Fruit fly (Drosophila melanogaster) whole organism, prepupa: ENCODE measurements around the gene Set1.

ENCODE experiments used
- CG10669 ChIP-seq: fragments of 200-800 bp; sonication (Bioruptor generic); optimal IDR thresholded peaks from 3 replicates; lab custom pipeline; 2018; ENCODE audit warnings: missing biosample characterization, mild to moderate bottlenecking, missing genetic modification characterization, moderate library complexity
- CG11294 ChIP-seq: fragments of 200-800 bp; sonication (Bioruptor generic); IDR thresholded peaks from 2 replicates; pipeline ENCODE4 v1.3.6; 2022; ENCODE audit warnings: missing biosample characterization, missing genetic modification characterization
- CG11762 ChIP-seq: fragments of 200-800 bp; sonication (Bioruptor generic); optimal IDR thresholded peaks from 3 replicates; lab custom pipeline; 2016; ENCODE audit warnings: missing biosample characterization, missing genetic modification characterization; ENCODE audit not compliant: insufficient read depth
- CG11902 ChIP-seq: fragments of 200-800 bp; sonication (Bioruptor generic); optimal IDR thresholded peaks from 3 replicates; lab custom pipeline; 2016; ENCODE audit warnings: missing biosample characterization, missing genetic modification characterization
- CG15336 ChIP-seq: fragments of 200-800 bp; sonication (Bioruptor generic); IDR thresholded peaks from 2 replicates; pipeline ENCODE4 v1.3.6; 2022; ENCODE audit warnings: missing biosample characterization, missing genetic modification characterization
- CG1621 ChIP-seq: fragments of 200-800 bp; sonication (Bioruptor generic); optimal IDR thresholded peaks from 3 replicates; lab custom pipeline; 2018; ENCODE audit warnings: missing biosample characterization, mild to moderate bottlenecking, missing genetic modification characterization
- CG3032 ChIP-seq: fragments of 200-800 bp; optimal IDR thresholded peaks from 2 replicates; lab custom pipeline; 2019; ENCODE audit warnings: missing biosample characterization, mild to moderate bottlenecking, missing genetic modification characterization, moderate library complexity
- CG31627 ChIP-seq: fragments of 200-800 bp; sonication (Bioruptor generic); optimal IDR thresholded peaks from 3 replicates; lab custom pipeline; 2016; ENCODE audit warnings: missing biosample characterization, missing genetic modification characterization
- CG32006 ChIP-seq: fragments of 200-800 bp; sonication (Bioruptor generic); optimal IDR thresholded peaks from 3 replicates; lab custom pipeline; 2017; ENCODE audit warnings: missing biosample characterization, mild to moderate bottlenecking, missing genetic modification characterization
- CG34406 ChIP-seq: fragments of 200-800 bp; sonication (Bioruptor generic); optimal IDR thresholded peaks from 3 replicates; lab custom pipeline; 2016; ENCODE audit warnings: missing biosample characterization, missing genetic modification characterization
- CG4318 ChIP-seq: fragments of 200-800 bp; sonication (Bioruptor generic); optimal IDR thresholded peaks from 3 replicates; lab custom pipeline; 2017; ENCODE audit warnings: missing biosample characterization, mild to moderate bottlenecking, missing genetic modification characterization
- CG6163 ChIP-seq: fragments of 200-800 bp; sonication (Bioruptor generic); IDR thresholded peaks from 3 replicates; pipeline ENCODE4 v1.3.6; 2022; ENCODE audit warnings: missing biosample characterization, missing genetic modification characterization
- CG6792 ChIP-seq: fragments of 200-800 bp; sonication (Bioruptor generic); optimal IDR thresholded peaks from 3 replicates; lab custom pipeline; 2016; ENCODE audit warnings: missing biosample characterization, missing genetic modification characterization
- CG6808 ChIP-seq: fragments of 200-800 bp; sonication (Bioruptor generic); optimal IDR thresholded peaks from 3 replicates; lab custom pipeline; 2017; ENCODE audit warnings: missing biosample characterization, missing genetic modification characterization, mild to moderate bottlenecking, moderate library complexity, missing genetic modification reagents
- CG6854 ChIP-seq: fragments of 200-800 bp; sonication (Bioruptor generic); optimal IDR thresholded peaks from 2 replicates; lab custom pipeline; 2017; ENCODE audit warnings: missing biosample characterization, mild to moderate bottlenecking, missing genetic modification characterization
- CG8119 ChIP-seq: fragments of 200-800 bp; sonication (Bioruptor generic); IDR thresholded peaks from 3 replicates; pipeline ENCODE4 v1.3.6; 2022; ENCODE audit warnings: missing biosample characterization, missing genetic modification characterization
- CG8319 ChIP-seq: fragments of 200-800 bp; sonication (Bioruptor generic); optimal IDR thresholded peaks from 3 replicates; lab custom pipeline; 2016; ENCODE audit warnings: missing biosample characterization, missing genetic modification characterization
- CG8632 ChIP-seq: fragments of 200-800 bp; sonication (Bioruptor generic); optimal IDR thresholded peaks from 3 replicates; lab custom pipeline; 2016; ENCODE audit warnings: missing biosample characterization, missing genetic modification characterization
- CG9139 ChIP-seq: fragments of 200-800 bp; sonication (Bioruptor generic); optimal IDR thresholded peaks from 3 replicates; lab custom pipeline; 2017; ENCODE audit warnings: missing biosample characterization, mild to moderate bottlenecking, missing genetic modification characterization
- Eip75B ChIP-seq: fragments of 200-800 bp; sonication (Bioruptor generic); optimal IDR thresholded peaks from 3 replicates; lab custom pipeline; 2016; ENCODE audit warnings: missing biosample characterization, missing genetic modification characterization
- Eip78C ChIP-seq: fragments of 200-800 bp; sonication (Bioruptor generic); peaks from one replicate; lab custom pipeline; 2016; ENCODE audit warnings: missing biosample characterization, missing genetic modification characterization
- Ets21C ChIP-seq: fragments of 200-800 bp; sonication (Bioruptor generic); optimal IDR thresholded peaks from 3 replicates; lab custom pipeline; 2016; ENCODE audit warnings: missing biosample characterization, missing genetic modification characterization
- Ets96B ChIP-seq: fragments of 200-800 bp; optimal IDR thresholded peaks from 2 replicates; lab custom pipeline; 2019; ENCODE audit warnings: missing biosample characterization, mild to moderate bottlenecking, missing genetic modification characterization, moderate library complexity
- Gug ChIP-seq: fragments of 200-800 bp; sonication (Bioruptor generic); IDR thresholded peaks from 2 replicates; pipeline ENCODE4 v1.3.6; 2022; ENCODE audit warnings: missing biosample characterization, missing genetic modification characterization
- Hr39 ChIP-seq: fragments of 200-800 bp; sonication (Bioruptor generic); optimal IDR thresholded peaks from 2 replicates; lab custom pipeline; 2016; ENCODE audit warnings: missing biosample characterization, missing genetic modification characterization
- Met ChIP-seq: fragments of 200-800 bp; sonication (Bioruptor generic); optimal IDR thresholded peaks from 3 replicates; lab custom pipeline; 2016; ENCODE audit warnings: missing biosample characterization, missing genetic modification characterization
- OdsH ChIP-seq: fragments of 200-800 bp; sonication (Bioruptor generic); optimal IDR thresholded peaks from 3 replicates; lab custom pipeline; 2016; ENCODE audit warnings: missing biosample characterization, missing genetic modification characterization
- Smox ChIP-seq: fragments of 200-800 bp; sonication (Bioruptor generic); optimal IDR thresholded peaks from 3 replicates; lab custom pipeline; 2016; ENCODE audit warnings: missing biosample characterization, missing genetic modification characterization
- Sox102F ChIP-seq: fragments of 200-800 bp; sonication (Bioruptor generic); optimal IDR thresholded peaks from 2 replicates; lab custom pipeline; 2016; ENCODE audit warnings: missing biosample characterization, mild to moderate bottlenecking, missing genetic modification characterization
- achi ChIP-seq: fragments of 200-800 bp; sonication (Bioruptor generic); optimal IDR thresholded peaks from 3 replicates; lab custom pipeline; 2016; ENCODE audit warnings: missing biosample characterization, missing genetic modification characterization
- cyc ChIP-seq: fragments of 200-800 bp; sonication (Bioruptor generic); optimal IDR thresholded peaks from 3 replicates; lab custom pipeline; 2016; ENCODE audit warnings: missing biosample characterization, missing genetic modification characterization
- dac ChIP-seq: fragments of 200-800 bp; sonication (Bioruptor generic); optimal IDR thresholded peaks from 2 replicates; lab custom pipeline; 2017; ENCODE audit warnings: missing biosample characterization, mild to moderate bottlenecking, missing genetic modification characterization
- dsx ChIP-seq: fragments of 200-800 bp; optimal IDR thresholded peaks from 3 replicates; lab custom pipeline; 2019; ENCODE audit warnings: missing biosample characterization, mild to moderate bottlenecking, missing genetic modification characterization, moderate library complexity; ENCODE audit not compliant: poor library complexity, severe bottlenecking
- eg ChIP-seq: fragments of 200-800 bp; sonication (Bioruptor generic); IDR thresholded peaks from 3 replicates; pipeline ENCODE4 v1.3.6; 2022; ENCODE audit warnings: missing biosample characterization, missing genetic modification characterization
- fkh ChIP-seq: fragments of 200-800 bp; sonication (Bioruptor generic); optimal IDR thresholded peaks from 3 replicates; lab custom pipeline; 2017; ENCODE audit warnings: missing biosample characterization, mild to moderate bottlenecking, missing genetic modification characterization, moderate library complexity
- pdm3 ChIP-seq: fragments of 200-800 bp; sonication (Bioruptor generic); optimal IDR thresholded peaks from 3 replicates; lab custom pipeline; 2016; ENCODE audit warnings: missing biosample characterization, missing genetic modification characterization
- salr ChIP-seq, 2 experiments: fragments of 200-800 bp; sonication (Bioruptor generic); optimal IDR thresholded peaks; 3 replicates each; lab custom pipeline; 2016 to 2018; ENCODE audit warnings: missing biosample characterization in 2 of 2, missing genetic modification characterization in 2 of 2, mild to moderate bottlenecking in 1 of 2
- spab ChIP-seq: fragments of 200-800 bp; sonication (Bioruptor generic); optimal IDR thresholded peaks from 2 replicates; lab custom pipeline; 2017; ENCODE audit warnings: missing biosample characterization, mild to moderate bottlenecking, missing genetic modification characterization, missing genetic modification reagents
- svp ChIP-seq: fragments of 200-800 bp; sonication (Bioruptor generic); peaks from one replicate; lab custom pipeline; 2016; ENCODE audit warnings: missing biosample characterization, missing genetic modification characterization
- topi ChIP-seq: fragments of 200-800 bp; sonication (Bioruptor generic); optimal IDR thresholded peaks from 3 replicates; lab custom pipeline; 2016; ENCODE audit warnings: missing biosample characterization, missing genetic modification characterization
- vri ChIP-seq: fragments of 200-800 bp; sonication (Bioruptor generic); optimal IDR thresholded peaks from 3 replicates; lab custom pipeline; 2016; ENCODE audit warnings: missing biosample characterization, mild to moderate bottlenecking, missing genetic modification characterization

The Set1 gene

DNA sequence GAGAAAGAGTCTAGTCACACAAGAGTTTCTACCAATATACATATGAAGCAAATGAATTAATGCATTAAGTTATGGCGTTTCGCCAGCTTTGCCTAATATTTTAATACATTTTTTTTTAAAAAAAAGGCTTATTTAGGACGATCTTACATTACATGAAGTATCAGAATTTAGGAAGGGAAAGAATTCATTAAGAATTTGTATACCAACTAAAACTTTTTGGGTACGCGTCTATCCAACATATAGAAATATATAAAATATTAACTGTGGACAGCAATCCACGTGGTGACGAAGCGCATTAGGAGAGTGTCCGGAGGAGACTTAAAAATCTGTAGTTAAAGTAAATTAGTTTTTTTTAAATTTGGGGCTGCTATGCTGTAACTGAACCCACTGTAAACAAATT, at the start of gene Set1:
Gene Set1 (plus strand): TSS at position 301 of the 400 bp plus-strand sequence.
- TF ChIP-seq CG6792 (GFP tag; lab: Kevin White, UChicago): no peak
- no peak for TF ChIP-seq spab
- no peak for TF ChIP-seq pdm3 (GFP tag; lab: Kevin White, UChicago)
- no peak for TF ChIP-seq CG32006
- TF ChIP-seq, all 60 proteins: peak for 0

- TF ChIP-seq CG11294 (GFP tag; lab: Robert Waterston, UW) (no peak), Eip78C (no peak), cyc (no peak), OdsH (GFP tag; lab: Kevin White, UChicago) (no peak)
These were observed 374 bp downstream of the Set1 start for dm6 chr3L:25107768-25108167.

dm6 chr3L:25108721-25109120, 1.3 kb downstream of the Set1 start:
- TF ChIP-seq CG4318 (GFP tag; lab: Kevin White, UChicago): no peak
- no peak for TF ChIP-seq CG8632
- no peak for TF ChIP-seq Sox102F (GFP tag; lab: Kevin White, UChicago)
- TF ChIP-seq CG6854 (GFP tag; lab: Kevin White, UChicago): no peak
- TF ChIP-seq achi: no peak
- TF ChIP-seq CG11762 (GFP tag; lab: Kevin White, UChicago): no peak
- TF ChIP-seq CG9139 (GFP tag; lab: Kevin White, UChicago): no peak
- no peak for TF ChIP-seq Gug
- TF ChIP-seq Ets96B (tag; lab: Kevin White, UChicago): no peak
- TF ChIP-seq CG11902: no peak
- TF ChIP-seq topi (GFP tag; lab: Kevin White, UChicago): no peak
- TF ChIP-seq Met: no peak
- TF ChIP-seq CG32006: no peak

DNA sequence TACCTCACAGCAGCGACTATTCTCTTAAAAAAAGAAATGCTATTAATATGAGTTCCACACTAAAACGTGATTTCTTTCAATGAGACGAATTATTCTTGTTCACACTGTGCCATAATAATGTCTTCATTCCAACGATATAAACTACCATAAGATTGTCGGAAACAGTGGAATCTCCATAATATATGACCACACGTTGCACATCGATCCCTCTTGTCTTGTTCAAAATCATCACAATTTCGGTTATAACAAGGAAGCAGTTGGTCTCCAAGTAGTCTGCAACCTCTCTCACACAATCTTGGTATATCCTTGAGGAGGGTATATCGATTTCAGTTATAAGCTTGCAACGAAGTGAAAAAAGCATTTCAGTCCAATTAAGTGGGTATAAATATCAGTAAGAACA, 8.5 kb downstream of the Set1 start, which contains the start of gene MED21:
Gene MED21 (minus strand): TSS at position 48 of the 400 bp plus-strand sequence.
- TF ChIP-seq CG31627 (GFP tag; lab: Kevin White, UChicago): peak; percentile 14
- TF ChIP-seq Hr39: peak; percentile 28
- no peak for TF ChIP-seq salr (GFP tag; optimal IDR thresholded peaks at IDR 0.05; lab: Kevin White, UChicago)
- TF ChIP-seq OdsH (GFP tag; lab: Kevin White, UChicago): peak; percentile 31
- peak; percentile 21 for TF ChIP-seq dsx (GFP tag; lab: Kevin White, UChicago)
- no peak for TF ChIP-seq CG8119 (GFP tag; lab: Robert Waterston, UW)
- TF ChIP-seq CG11762 (GFP tag; lab: Kevin White, UChicago): no peak
- TF ChIP-seq CG3032 (tag; lab: Kevin White, UChicago): peak; percentile 20
- TF ChIP-seq Gug: no peak
- peak; percentile 6 for TF ChIP-seq CG11902
- peak; percentile 15 for TF ChIP-seq cyc
- TF ChIP-seq CG6854 (GFP tag; lab: Kevin White, UChicago): no peak

- peak; percentile 27 for TF ChIP-seq cyc
- peak; percentile 25 for TF ChIP-seq CG31627 (GFP tag; lab: Kevin White, UChicago)
- no peak for TF ChIP-seq fkh (GFP tag; lab: Kevin White, UChicago)
- no peak for TF ChIP-seq Eip75B
- no peak for TF ChIP-seq dac (GFP tag; lab: Kevin White, UChicago)
- no peak for TF ChIP-seq vri (GFP tag; lab: Kevin White, UChicago)
- no peak for TF ChIP-seq CG6163 (GFP tag; lab: Robert Waterston, UW)
- peak; percentile 65 for TF ChIP-seq svp (GFP tag; lab: Kevin White, UChicago)
- no peak for TF ChIP-seq CG10669
- TF ChIP-seq CG11902: no peak
- TF ChIP-seq achi: no peak
- TF ChIP-seq pdm3 (GFP tag; lab: Kevin White, UChicago): peak; percentile 3
- no peak for TF ChIP-seq spab
- no peak for TF ChIP-seq Ets21C
- TF ChIP-seq CG15336 (GFP tag; lab: Robert Waterston, UW): no peak
- TF ChIP-seq Ets96B (tag; lab: Kevin White, UChicago): no peak
- no peak for TF ChIP-seq CG6808 (GFP tag; lab: Kevin White, UChicago)
- TF ChIP-seq topi (GFP tag; lab: Kevin White, UChicago): peak; percentile 8
- peak; percentile 31 for TF ChIP-seq Hr39
- no peak for TF ChIP-seq CG4318 (GFP tag; lab: Kevin White, UChicago)
- no peak for TF ChIP-seq CG6854 (GFP tag; lab: Kevin White, UChicago)
- TF ChIP-seq Eip78C: no peak
- peak; percentile 37 for TF ChIP-seq dsx (GFP tag; lab: Kevin White, UChicago)
- no peak for TF ChIP-seq CG34406 (GFP tag; lab: Kevin White, UChicago)
- TF ChIP-seq CG8319: no peak
- peak in 1 of 2 experiments; percentile 33 for TF ChIP-seq salr (GFP tag; optimal IDR thresholded peaks at IDR 0.05; lab: Kevin White, UChicago)
- no peak for TF ChIP-seq Smox (GFP tag; lab: Kevin White, UChicago)
- no peak for TF ChIP-seq CG1621
- TF ChIP-seq eg: no peak
These were observed 13.2 kb downstream of the Set1 start, which contains the start of gene UQCR-11 for dm6 chr3L:25120499-25121101. UQCR-11 (plus strand) TSS chr3L:25120709.
